Worm (Caenorhabditis elegans) whole organism, young adult: ENCODE data around the gene F55E10.1.

ENCODE experiments used
- B0261.1 ChIP-seq: sonication (generic microtip); optimal IDR thresholded peaks from 2 replicates; lab custom pipeline; 2016; ENCODE audit warnings: mild to moderate bottlenecking, missing genetic modification characterization, moderate library complexity, missing compliant biosample characterization
- C06A6.2 ChIP-seq: fragments of 200-800 bp; sonication (Bioruptor generic); conservative IDR thresholded peaks from 2 replicates; pipeline ENCODE4 v1.3.6; 2022; ENCODE audit warnings: missing genetic modification characterization, missing compliant biosample characterization
- C17E4.6 ChIP-seq: fragments of 200-800 bp; sonication (Bioruptor generic); IDR thresholded peaks from 2 replicates; pipeline ENCODE4 v1.3.6; 2022; ENCODE audit warnings: missing genetic modification reagents, missing genetic modification characterization, missing compliant biosample characterization
- D2030.7 ChIP-seq: fragments of 200-800 bp; sonication (Bioruptor generic); IDR thresholded peaks from 2 replicates; pipeline ENCODE4 v1.3.6; 2022; ENCODE audit warnings: missing genetic modification reagents, missing genetic modification characterization, missing compliant biosample characterization
- F22D6.2 ChIP-seq: sonication (generic microtip); optimal IDR thresholded peaks from 2 replicates; lab custom pipeline; 2016; ENCODE audit warnings: mild to moderate bottlenecking, missing genetic modification characterization, missing compliant biosample characterization
- F33H1.4 ChIP-seq: fragments of 200-800 bp; sonication (Bioruptor generic); IDR thresholded peaks from 2 replicates; pipeline ENCODE4 v1.3.6; 2022; ENCODE audit warnings: missing genetic modification reagents, missing genetic modification characterization, missing compliant biosample characterization
- F39B2.1 ChIP-seq: fragments of 200-800 bp; sonication (Bioruptor generic); IDR thresholded peaks from 2 replicates; pipeline ENCODE4 v1.3.6; 2022; ENCODE audit warnings: missing genetic modification reagents, missing genetic modification characterization, missing compliant biosample characterization
- F55B11.4 ChIP-seq: sonication (generic microtip); optimal IDR thresholded peaks from 2 replicates; lab custom pipeline; 2016; ENCODE audit warnings: missing compliant biosample characterization, missing genetic modification characterization, borderline replicate concordance; ENCODE audit not compliant: insufficient read depth
- K11D2.4 ChIP-seq: fragments of 200-800 bp; sonication (Bioruptor generic); IDR thresholded peaks from 2 replicates; pipeline ENCODE4 v1.3.6; 2022; ENCODE audit warnings: missing genetic modification reagents, missing genetic modification characterization, missing compliant biosample characterization
- K12H6.12 ChIP-seq: fragments of 200-800 bp; sonication (Bioruptor generic); optimal IDR thresholded peaks from 2 replicates; lab custom pipeline; 2018; ENCODE audit warnings: mild to moderate bottlenecking, missing genetic modification characterization, missing compliant biosample characterization
- ZK185.1 ChIP-seq: sonication (generic microtip); optimal IDR thresholded peaks from 2 replicates; lab custom pipeline; 2016; ENCODE audit warnings: mild to moderate bottlenecking, missing genetic modification characterization, missing compliant biosample characterization; ENCODE audit not compliant: poor library complexity, severe bottlenecking
- ama-1 ChIP-seq, 3 experiments: fragments of 150-350 bp in 1 of 3; sonication (generic microtip) in 2 of 3; optimal IDR thresholded peaks; 2 replicates each; lab custom pipeline; 2014 to 2018; ENCODE audit warnings: missing biosample characterization in 2 of 3, missing genetic modification characterization in 2 of 3, missing genetic modification reagents in 2 of 3
- aptf-2 ChIP-seq: fragments of 200-800 bp; sonication (Bioruptor generic); conservative IDR thresholded peaks from 2 replicates; pipeline ENCODE4 v1.3.6; 2022; ENCODE audit warnings: missing genetic modification reagents, missing genetic modification characterization, missing compliant biosample characterization
- atf-7 ChIP-seq: sonication (generic microtip); optimal IDR thresholded peaks from 2 replicates; lab custom pipeline; 2017; ENCODE audit warnings: mild to moderate bottlenecking, missing genetic modification characterization, missing compliant biosample characterization
- attf-3 ChIP-seq: fragments of 200-800 bp; sonication (Bioruptor generic); conservative IDR thresholded peaks from 2 replicates; pipeline ENCODE4 v1.3.6; 2022; ENCODE audit warnings: missing genetic modification reagents, missing genetic modification characterization, missing compliant biosample characterization
- attf-5 ChIP-seq: fragments of 200-800 bp; sonication (Bioruptor generic); optimal IDR thresholded peaks from 2 replicates; lab custom pipeline; 2018; ENCODE audit warnings: mild to moderate bottlenecking, missing genetic modification characterization, missing compliant biosample characterization
- bed-1 ChIP-seq: fragments of 200-800 bp; sonication (Bioruptor generic); IDR thresholded peaks from 2 replicates; pipeline ENCODE4 v1.3.6; 2022; ENCODE audit warnings: missing genetic modification reagents, missing genetic modification characterization, missing compliant biosample characterization
- bed-2 ChIP-seq: fragments of 200-800 bp; sonication (Bioruptor generic); IDR thresholded peaks from 2 replicates; pipeline ENCODE4 v1.3.6; 2022; ENCODE audit warnings: missing genetic modification reagents, missing genetic modification characterization, missing compliant biosample characterization
- cebp-1 ChIP-seq, 2 experiments: fragments of 200-800 bp in 1 of 2; sonication (Bioruptor generic) in 1 of 2; sonication (generic microtip) in 1 of 2; IDR thresholded peaks in 1 of 2; optimal IDR thresholded peaks in 1 of 2; 2 replicates each; pipeline versions ENCODE4 v1.3.6 to Lab custom; 2017 to 2022; ENCODE audit warnings: missing compliant biosample characterization in 2 of 2, missing genetic modification characterization in 2 of 2, mild to moderate bottlenecking in 1 of 2, missing genetic modification reagents in 1 of 2, moderate library complexity in 1 of 2
- ceh-40 ChIP-seq: fragments of 200-800 bp; sonication (Bioruptor generic); IDR thresholded peaks from 2 replicates; pipeline ENCODE4 v1.3.6; 2022; ENCODE audit warnings: missing genetic modification characterization, missing compliant biosample characterization
- ceh-79 ChIP-seq: sonication (generic microtip); optimal IDR thresholded peaks from 2 replicates; lab custom pipeline; 2017; ENCODE audit warnings: mild to moderate bottlenecking, missing genetic modification characterization, missing compliant biosample characterization
- dpl-1 ChIP-seq: fragments of 150-350 bp; optimal IDR thresholded peaks from 2 replicates; lab custom pipeline; 2014; ENCODE audit warnings: missing biosample characterization, missing genetic modification reagents, missing genetic modification characterization
- egrh-3 ChIP-seq: fragments of 200-800 bp; sonication (Bioruptor generic); IDR thresholded peaks from 2 replicates; pipeline ENCODE4 v1.3.6; 2022; ENCODE audit warnings: missing genetic modification reagents, missing genetic modification characterization, missing compliant biosample characterization
- hmg-1.2 ChIP-seq: fragments of 200-800 bp; sonication (Bioruptor generic); IDR thresholded peaks from 2 replicates; pipeline ENCODE4 v1.3.6; 2022; ENCODE audit warnings: missing genetic modification reagents, missing genetic modification characterization, missing compliant biosample characterization
- lag-1 ChIP-seq: fragments of 200-800 bp; sonication (Bioruptor generic); IDR thresholded peaks from 2 replicates; pipeline ENCODE4 v1.3.6; 2022; ENCODE audit warnings: missing genetic modification reagents, missing genetic modification characterization, missing compliant biosample characterization
- let-526 ChIP-seq: fragments of 200-800 bp; sonication (Bioruptor generic); IDR thresholded peaks from 2 replicates; pipeline ENCODE4 v1.3.6; 2022; ENCODE audit warnings: missing genetic modification reagents, missing genetic modification characterization, missing compliant biosample characterization
- lin-26 ChIP-seq: fragments of 200-800 bp; sonication (Bioruptor generic); IDR thresholded peaks from 2 replicates; pipeline ENCODE4 v1.3.6; 2022; ENCODE audit warnings: missing genetic modification reagents, missing genetic modification characterization, missing compliant biosample characterization
- lin-40 ChIP-seq: sonication (generic microtip); optimal IDR thresholded peaks from 2 replicates; lab custom pipeline; 2016; ENCODE audit warnings: missing genetic modification characterization, mild to moderate bottlenecking, missing compliant biosample characterization, missing genotype, missing genetic modification reagents
- lin-54 ChIP-seq: fragments of 200-800 bp; sonication (Bioruptor generic); optimal IDR thresholded peaks from 2 replicates; lab custom pipeline; 2018; ENCODE audit warnings: mild to moderate bottlenecking, missing genetic modification characterization, missing compliant biosample characterization
- lsy-27 ChIP-seq: sonication (generic microtip); optimal IDR thresholded peaks from 2 replicates; lab custom pipeline; 2017; ENCODE audit warnings: missing genetic modification characterization, mild to moderate bottlenecking, missing compliant biosample characterization, antibody characterized with exemption, missing genotype, borderline replicate concordance; ENCODE audit not compliant: insufficient read depth
- madf-10 ChIP-seq: sonication (generic microtip); optimal IDR thresholded peaks from 2 replicates; lab custom pipeline; 2016; ENCODE audit warnings: mild to moderate bottlenecking, missing genetic modification characterization, missing compliant biosample characterization
- madf-6 ChIP-seq: fragments of 200-800 bp; sonication (Bioruptor generic); IDR thresholded peaks from 2 replicates; pipeline ENCODE4 v1.3.6; 2022; ENCODE audit warnings: missing genetic modification reagents, missing genetic modification characterization, missing compliant biosample characterization
- mel-28 ChIP-seq: sonication (generic microtip); optimal IDR thresholded peaks from 2 replicates; lab custom pipeline; 2016; ENCODE audit warnings: borderline replicate concordance, mild to moderate bottlenecking, missing genetic modification characterization, missing compliant biosample characterization
- mxl-1 ChIP-seq: sonication (generic microtip); optimal IDR thresholded peaks from 2 replicates; lab custom pipeline; 2016; ENCODE audit warnings: missing genetic modification characterization, missing compliant biosample characterization
- nfyb-1 ChIP-seq: fragments of 200-800 bp; sonication (Bioruptor generic); IDR thresholded peaks from 2 replicates; pipeline ENCODE4 v1.3.6; 2022; ENCODE audit warnings: missing genetic modification reagents, missing genetic modification characterization, missing compliant biosample characterization
- nhr-120 ChIP-seq: fragments of 200-800 bp; sonication (Bioruptor generic); IDR thresholded peaks from 2 replicates; pipeline ENCODE4 v1.3.6; 2022; ENCODE audit warnings: missing genetic modification characterization, missing compliant biosample characterization
- nhr-80 ChIP-seq: sonication (generic microtip); optimal IDR thresholded peaks from 2 replicates; lab custom pipeline; 2016; ENCODE audit warnings: missing genetic modification characterization, missing compliant biosample characterization
- rec-8 ChIP-seq, 2 experiments: sonication (generic microtip); optimal IDR thresholded peaks; 2 replicates each; lab custom pipeline; 2016; ENCODE audit warnings: mild to moderate bottlenecking in 2 of 2, missing genetic modification characterization in 2 of 2, missing genetic modification reagents in 2 of 2, missing genotype in 2 of 2, missing biosample characterization in 1 of 2, missing compliant biosample characterization in 1 of 2, moderate library complexity in 1 of 2
- repo-1 ChIP-seq: sonication (generic microtip); optimal IDR thresholded peaks from 2 replicates; lab custom pipeline; 2017; ENCODE audit warnings: mild to moderate bottlenecking, missing genetic modification characterization, missing compliant biosample characterization
- snpc-3.4 ChIP-seq: sonication (generic microtip); optimal IDR thresholded peaks from 2 replicates; lab custom pipeline; 2017; ENCODE audit warnings: missing genetic modification characterization, mild to moderate bottlenecking, missing compliant biosample characterization, antibody characterized with exemption, moderate library complexity, missing genotype, missing genetic modification reagents
- zfh-2 ChIP-seq: fragments of 200-800 bp; sonication (Bioruptor generic); conservative IDR thresholded peaks from 2 replicates; pipeline ENCODE4 v1.3.6; 2022; ENCODE audit warnings: missing genetic modification reagents, missing genetic modification characterization, missing compliant biosample characterization
- zim-3 ChIP-seq: sonication (generic microtip); optimal IDR thresholded peaks from 2 replicates; lab custom pipeline; 2017; ENCODE audit warnings: mild to moderate bottlenecking, missing genetic modification characterization, moderate library complexity, missing compliant biosample characterization

Gene F55E10.1

DNA sequence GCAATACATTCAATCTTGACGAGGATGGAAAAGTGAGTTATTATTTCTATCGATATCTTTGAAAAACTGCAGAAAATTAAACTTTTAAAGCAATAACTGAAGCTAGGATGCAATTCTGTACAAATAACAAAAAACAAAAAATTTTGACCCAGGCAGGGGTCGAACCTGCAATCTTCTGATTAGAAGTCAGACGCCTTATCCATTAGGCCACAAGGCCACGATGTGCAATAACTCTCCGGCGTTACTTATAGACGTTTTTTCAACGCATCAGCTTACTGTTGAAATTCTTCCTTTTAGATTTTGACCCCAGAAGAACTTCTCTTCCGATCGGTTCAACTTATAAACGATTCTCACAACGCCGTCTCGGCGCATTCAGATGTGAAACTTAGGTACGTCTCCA, 39.9 kb downstream of the F55E10.1 start (continued):
- TF ChIP-seq lsy-27 (tag; lab: Kevin White, UChicago) (no peak), ceh-40 (0 out of 2 replicates have a peak, but pooled peaks have one; percentile 36), lin-40 (tag; lab: Kevin White, UChicago) (no peak), hmg-1.2 (peak; percentile 65), cebp-1 (GFP tag; IDR thresholded peaks at IDR 0.05; lab: Robert Waterston, UW) (no peak), cebp-1 (tag; optimal IDR thresholded peaks at IDR 0.05; lab: Kevin White, UChicago) (peak; percentile 45), nhr-80 (tag; lab: Kevin White, UChicago) (peak; percentile 18), madf-6 (peak; percentile 49; the same call in 1 of the 2 replicates), nfyb-1 (GFP tag; lab: Robert Waterston, UW) (0 out of 2 replicates have a peak, but pooled peaks have one; percentile 43), dpl-1 (no peak), bed-2 (GFP tag; lab: Robert Waterston, UW) (no peak), ama-1 (optimal IDR thresholded peaks at IDR 0.05; lab: Kevin White, UChicago) (no peak), ama-1 (GFP tag; optimal IDR thresholded peaks at IDR 0.05; lab: Kevin White, UChicago) (peak in 1 of 2 experiments; percentile 59), lag-1 (no peak), ZK185.1 (tag; lab: Kevin White, UChicago) (peak; percentile 64), bed-1 (GFP tag; lab: Robert Waterston, UW) (no peak), attf-5 (peak; percentile 38), D2030.7 (peak; percentile 80), C17E4.6 (GFP tag; lab: Robert Waterston, UW) (no peak), K12H6.12 (tag; lab: Kevin White, UChicago) (no peak), attf-3 (GFP tag; lab: Robert Waterston, UW) (0 out of 2 replicates have a peak, but pooled peaks have one; percentile 23), repo-1 (tag; lab: Kevin White, UChicago) (peak; percentile 58), aptf-2 (GFP tag; lab: Robert Waterston, UW) (no peak)

DNA sequence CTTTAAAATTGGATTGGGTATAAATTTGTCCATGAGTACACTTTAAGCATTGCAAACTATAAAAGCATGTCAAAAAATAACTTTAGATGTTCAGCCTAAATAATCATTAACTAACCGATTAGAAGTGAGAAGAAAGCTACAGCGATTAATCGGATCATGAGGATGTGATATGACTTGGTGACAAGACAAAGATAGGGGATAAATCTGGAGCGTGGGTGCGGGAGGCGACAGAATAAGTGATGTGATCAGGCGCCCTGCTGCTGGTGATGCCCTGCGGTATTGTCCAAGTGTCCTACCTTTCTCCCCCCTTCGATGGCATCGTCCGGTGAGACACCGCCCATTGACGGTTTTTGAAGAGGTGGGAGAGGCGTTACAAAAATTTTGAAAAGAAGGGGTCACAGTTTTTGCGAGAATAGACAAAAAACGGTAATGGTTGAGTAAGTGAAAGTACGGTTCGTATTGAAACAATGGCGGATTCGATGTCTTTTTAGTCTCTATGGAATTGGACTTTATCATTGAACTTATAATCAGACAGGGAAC, 42.9 kb downstream of the F55E10.1 start, which contains the start of gene F41D9.2:
F41D9.2 (minus strand) TSS at position 304 of the 540 bp plus-strand sequence.
- TF ChIP-seq zfh-2 (GFP tag; lab: Robert Waterston, UW) = peak; percentile 29; the same call in 1 of the 2 replicates
- TF ChIP-seq lin-26 (GFP tag; lab: Robert Waterston, UW) = no peak
- no peak for TF ChIP-seq F55B11.4
- TF ChIP-seq egrh-3 = no peak
- TF ChIP-seq, all 124 proteins: peak for 1

DNA sequence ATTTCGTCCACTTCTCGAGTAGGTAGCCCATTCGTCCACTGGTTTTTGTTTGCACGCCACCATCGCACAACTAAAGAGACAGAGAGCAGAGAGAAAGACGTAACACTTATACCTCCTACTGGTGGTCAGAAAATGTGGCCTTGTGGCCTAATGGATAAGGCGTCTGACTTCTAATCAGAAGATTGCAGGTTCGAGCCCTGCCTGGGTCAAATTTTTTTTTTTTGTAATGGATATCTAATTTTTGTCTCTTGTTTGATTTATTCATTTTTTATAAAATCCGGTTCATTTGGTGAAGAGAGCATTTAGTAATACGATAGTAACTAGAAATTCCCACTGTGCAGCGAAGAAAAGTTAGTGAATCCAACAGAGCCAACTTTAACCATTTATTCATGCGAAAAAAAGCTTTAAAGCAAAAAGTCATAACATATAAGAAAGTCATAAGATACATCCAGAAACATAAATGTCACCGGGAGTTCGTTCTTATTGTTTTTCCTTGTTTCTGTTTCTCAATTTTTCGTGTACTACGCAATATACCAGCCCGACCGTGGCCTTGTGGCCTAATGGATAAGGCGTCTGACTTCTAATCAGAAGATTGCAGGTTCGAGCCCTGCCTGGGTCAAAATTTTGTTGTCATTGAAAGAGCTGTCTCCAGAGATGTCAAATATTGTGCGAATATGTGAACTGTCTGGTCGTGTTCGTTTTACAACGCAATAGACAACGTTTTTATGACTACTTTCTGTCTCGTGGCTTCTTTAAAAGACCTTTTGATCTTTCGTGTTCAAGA, 44.5 kb downstream of the F55E10.1 start:
- TF ChIP-seq atf-7 (no peak), madf-10 (tag; lab: Kevin White, UChicago) (peak; percentile 17), zim-3 (peak; percentile 55), lin-54 (GFP tag; lab: Kevin White, UChicago) (no peak), lin-40 (tag; lab: Kevin White, UChicago) (peak; percentile 36), mel-28 (tag; lab: Kevin White, UChicago) (no peak), K11D2.4 (peak; percentile 64), snpc-3.4 (tag; lab: Kevin White, UChicago) (peak; percentile 45), cebp-1 (GFP tag; IDR thresholded peaks at IDR 0.05; lab: Robert Waterston, UW) (peak; percentile 46; the same call in 1 of the 2 replicates), cebp-1 (tag; optimal IDR thresholded peaks at IDR 0.05; lab: Kevin White, UChicago) (peak; percentile 29), C06A6.2 (GFP tag; lab: Robert Waterston, UW) (no peak), ceh-79 (tag; lab: Kevin White, UChicago) (no peak), nhr-120 (GFP tag; lab: Robert Waterston, UW) (no peak), rec-8 (tag; optimal IDR thresholded peaks at IDR 0.05; lab: Kevin White, UChicago) (no peak), mxl-1 (tag; lab: Kevin White, UChicago) (peak; percentile 33), F33H1.4 (GFP tag; lab: Robert Waterston, UW) (no peak), ZK185.1 (tag; lab: Kevin White, UChicago) (peak; percentile 44), egrh-3 (peak; percentile 30), F39B2.1 (no peak), B0261.1 (tag; lab: Kevin White, UChicago) (peak; percentile 90), F22D6.2 (tag; lab: Kevin White, UChicago) (no peak), let-526 (GFP tag; lab: Robert Waterston, UW) (no peak)
